Worm (Caenorhabditis elegans) whole organism, L4 larva: ENCODE results near the gene let-765.
A peak's percentile ranks its signal among the peaks of the same experiment; 100 is the strongest.

Experiments used
- F10B5.3 ChIP-seq: sonication (generic microtip); optimal IDR thresholded peaks from 2 replicates; lab custom pipeline; 2016; ENCODE audit warnings: mild to moderate bottlenecking, missing genetic modification characterization, missing compliant biosample characterization
- F49E8.2 ChIP-seq: sonication (generic microtip); optimal IDR thresholded peaks from 2 replicates; lab custom pipeline; 2016; ENCODE audit warnings: missing compliant biosample characterization, mild to moderate bottlenecking, missing genetic modification characterization, borderline replicate concordance
- T20F7.1 ChIP-seq: fragments of 200-800 bp; sonication (Bioruptor generic); optimal IDR thresholded peaks from 2 replicates; lab custom pipeline; 2018; ENCODE audit warnings: mild to moderate bottlenecking, missing genetic modification characterization, missing compliant biosample characterization
- T26A8.4 ChIP-seq: fragments of 200-800 bp; sonication (Bioruptor generic); IDR thresholded peaks from 2 replicates; pipeline ENCODE4 v1.3.6; 2022; ENCODE audit warnings: missing genetic modification characterization, missing compliant biosample characterization
- Y105C5A.15 ChIP-seq: fragments of 200-800 bp; sonication (Bioruptor generic); IDR thresholded peaks from 2 replicates; pipeline ENCODE4 v1.3.6; 2022; ENCODE audit warnings: missing genetic modification characterization, missing compliant biosample characterization
- Y48G9A.11 ChIP-seq: fragments of 200-800 bp; sonication (Bioruptor generic); IDR thresholded peaks from 2 replicates; pipeline ENCODE4 v1.3.6; 2022; ENCODE audit warnings: missing genetic modification reagents, missing genetic modification characterization, missing compliant biosample characterization
- ZK337.2 ChIP-seq: fragments of 200-800 bp; sonication (Bioruptor generic); IDR thresholded peaks from 2 replicates; pipeline ENCODE4 v1.3.6; 2022; ENCODE audit warnings: missing genetic modification reagents, missing genetic modification characterization, missing compliant biosample characterization
- aha-1 ChIP-seq: fragments of 150-350 bp; peaks from one replicate; lab custom pipeline; 2014; ENCODE audit warnings: missing biosample characterization, missing genetic modification characterization
- attf-4 ChIP-seq: sonication (generic microtip); optimal IDR thresholded peaks from 3 replicates; lab custom pipeline; 2017; ENCODE audit warnings: missing biosample characterization, missing genetic modification characterization
- ceh-82 ChIP-seq: sonication (generic microtip); optimal IDR thresholded peaks from 2 replicates; lab custom pipeline; 2017; ENCODE audit warnings: missing biosample characterization, missing genetic modification characterization
- daf-8 ChIP-seq: fragments of 200-800 bp; sonication (Bioruptor generic); IDR thresholded peaks from 2 replicates; pipeline ENCODE4 v1.3.6; 2022; ENCODE audit warnings: missing genetic modification characterization, missing compliant biosample characterization
- dmd-8 ChIP-seq: fragments of 200-800 bp; sonication (Bioruptor generic); IDR thresholded peaks from 2 replicates; pipeline ENCODE4 v1.3.6; 2022; ENCODE audit warnings: missing genetic modification characterization, missing compliant biosample characterization
- dve-1 ChIP-seq: sonication (generic microtip); optimal IDR thresholded peaks from 2 replicates; lab custom pipeline; 2017; ENCODE audit warnings: antibody characterized with exemption, mild to moderate bottlenecking, missing genetic modification characterization, missing compliant biosample characterization; ENCODE audit not compliant: insufficient read depth
- fkh-10 ChIP-seq: fragments of 150-350 bp; optimal IDR thresholded peaks from 2 replicates; lab custom pipeline; 2014; ENCODE audit warnings: missing biosample characterization, missing genetic modification reagents, missing genetic modification characterization
- hif-1 ChIP-seq, 2 experiments: sonication (generic microtip); optimal IDR thresholded peaks; 2 replicates each; lab custom pipeline; 2016 to 2017; ENCODE audit warnings: missing compliant biosample characterization in 2 of 2, missing genetic modification characterization in 2 of 2, missing genetic modification reagents in 2 of 2, missing genotype in 2 of 2, mild to moderate bottlenecking in 1 of 2
- hlh-30 ChIP-seq: sonication (generic microtip); optimal IDR thresholded peaks from 2 replicates; lab custom pipeline; 2017; ENCODE audit warnings: antibody characterized with exemption, mild to moderate bottlenecking, missing genetic modification characterization, missing compliant biosample characterization; ENCODE audit not compliant: insufficient read depth
- lin-38 ChIP-seq: fragments of 200-800 bp; sonication (Bioruptor generic); IDR thresholded peaks from 2 replicates; pipeline ENCODE4 v1.3.6; 2022; ENCODE audit warnings: missing genetic modification reagents, missing genetic modification characterization, missing compliant biosample characterization
- lir-3 ChIP-seq: sonication (generic microtip); optimal IDR thresholded peaks from 2 replicates; lab custom pipeline; 2016; ENCODE audit warnings: mild to moderate bottlenecking, missing genetic modification characterization, missing compliant biosample characterization
- lsy-2 ChIP-seq, 2 experiments: fragments of 150-350 bp in 1 of 2; sonication (generic microtip) in 1 of 2; optimal IDR thresholded peaks; 2 replicates each; lab custom pipeline; 2014 to 2017; ENCODE audit warnings: missing biosample characterization in 2 of 2, missing genetic modification characterization in 2 of 2
- mdl-1 ChIP-seq, 2 experiments: fragments of 150-350 bp in 1 of 2; sonication (generic microtip) in 1 of 2; optimal IDR thresholded peaks; 2 replicates each; lab custom pipeline; 2014 to 2017; ENCODE audit warnings: missing biosample characterization in 2 of 2, missing genetic modification characterization in 2 of 2
- mdt-29 ChIP-seq: fragments of 200-800 bp; sonication (Bioruptor generic); IDR thresholded peaks from 2 replicates; pipeline ENCODE4 v1.3.6; 2022; ENCODE audit warnings: missing genetic modification reagents, missing genetic modification characterization, missing compliant biosample characterization
- mep-1 ChIP-seq: fragments of 150-350 bp; sonication (generic microtip); optimal IDR thresholded peaks from 3 replicates; lab custom pipeline; 2014; ENCODE audit warnings: missing biosample characterization, missing genetic modification characterization
- mes-2 ChIP-seq: sonication (generic microtip); optimal IDR thresholded peaks from 2 replicates; lab custom pipeline; 2016; ENCODE audit warnings: missing genotype, mild to moderate bottlenecking, missing genetic modification characterization, missing compliant biosample characterization; ENCODE audit not compliant: poor library complexity, severe bottlenecking
- mxl-3 ChIP-seq: fragments of 200-800 bp; sonication (Bioruptor generic); optimal IDR thresholded peaks from 2 replicates; lab custom pipeline; 2018; ENCODE audit warnings: mild to moderate bottlenecking, missing genetic modification characterization, missing compliant biosample characterization
- nhr-10 ChIP-seq: fragments of 150-350 bp; optimal IDR thresholded peaks from 2 replicates; lab custom pipeline; 2014; ENCODE audit warnings: missing biosample characterization, missing genetic modification characterization
- nhr-28 ChIP-seq: fragments of 150-350 bp; optimal IDR thresholded peaks from 2 replicates; lab custom pipeline; 2014; ENCODE audit warnings: missing biosample characterization, missing genetic modification characterization
- nhr-42 ChIP-seq: fragments of 200-800 bp; sonication (Bioruptor generic); IDR thresholded peaks from 2 replicates; pipeline ENCODE4 v1.3.6; 2022; ENCODE audit warnings: missing genetic modification characterization, missing compliant biosample characterization
- nhr-48 ChIP-seq: sonication (generic microtip); optimal IDR thresholded peaks from 2 replicates; lab custom pipeline; 2016; ENCODE audit warnings: mild to moderate bottlenecking, missing genetic modification characterization, missing compliant biosample characterization
- nhr-6 ChIP-seq: fragments of 150-350 bp; optimal IDR thresholded peaks from 2 replicates; lab custom pipeline; 2014; ENCODE audit warnings: missing biosample characterization, missing genetic modification characterization
- pqm-1 ChIP-seq: sonication (generic microtip); optimal IDR thresholded peaks from 2 replicates; lab custom pipeline; 2017; ENCODE audit warnings: missing biosample characterization, missing genetic modification characterization
- skn-1 ChIP-seq: fragments of 150-350 bp; optimal IDR thresholded peaks from 2 replicates; lab custom pipeline; 2014; ENCODE audit warnings: missing biosample characterization, missing genetic modification characterization
- unc-39 ChIP-seq: sonication (generic microtip); optimal IDR thresholded peaks from 2 replicates; lab custom pipeline; 2017; ENCODE audit warnings: missing biosample characterization, missing genetic modification characterization
- unc-62 ChIP-seq, 3 experiments: fragments of 150-350 bp in 1 of 3; sonication (generic microtip); optimal IDR thresholded peaks in 2 of 3; peaks in 1 of 3; 1 replicate in 1 of 3; 2 replicates in 2 of 3; lab custom pipeline; 2014 to 2017; ENCODE audit warnings: missing biosample characterization in 3 of 3, missing genetic modification characterization in 3 of 3, missing genetic modification reagents in 3 of 3, missing genotype in 1 of 3
- zip-2 ChIP-seq: fragments of 150-350 bp; optimal IDR thresholded peaks from 2 replicates; lab custom pipeline; 2014; ENCODE audit warnings: missing biosample characterization, missing genetic modification characterization
- ztf-7 ChIP-seq: fragments of 150-350 bp; optimal IDR thresholded peaks from 2 replicates; lab custom pipeline; 2014; ENCODE audit warnings: missing biosample characterization, missing genetic modification characterization

let-765 gene

ce11 chrIII:6604317-6604716, 3.3 kb upstream of the let-765 start (continued):
- 0 out of 2 replicates have a peak, but pooled peaks have one; percentile 11 for TF ChIP-seq dmd-8
- no peak for TF ChIP-seq F10B5.3 (tag; lab: Kevin White, UChicago)
- TF ChIP-seq Y48G9A.11 (GFP tag; lab: Robert Waterston, UW), result no peak
- peak; percentile 58 for TF ChIP-seq mes-2
- peak in 1 of 2 experiments; percentile 19 for TF ChIP-seq lsy-2 (tag; optimal IDR thresholded peaks at IDR 0.05; lab: Kevin White, UChicago)
- TF ChIP-seq nhr-48 (tag; lab: Kevin White, UChicago), result no peak
- peak in 1 of 2 experiments; percentile 2 for TF ChIP-seq hif-1 (tag; optimal IDR thresholded peaks at IDR 0.05; lab: Kevin White, UChicago)
- peak; percentile 14 for TF ChIP-seq mep-1 (tag; lab: Kevin White, UChicago)
- peak; percentile 39 for TF ChIP-seq pqm-1 (tag; lab: Kevin White, UChicago)
- no peak for TF ChIP-seq nhr-42 (GFP tag; lab: Robert Waterston, UW)
- no peak for TF ChIP-seq lin-38 (GFP tag; lab: Robert Waterston, UW)

- TF ChIP-seq hlh-30 (peak; percentile 82), mdt-29 (GFP tag; lab: Robert Waterston, UW) (no peak), dve-1 (tag; lab: Kevin White, UChicago) (peak; percentile 26), F49E8.2 (tag; lab: Kevin White, UChicago) (no peak), ceh-82 (tag; lab: Kevin White, UChicago) (no peak), nhr-42 (GFP tag; lab: Robert Waterston, UW) (0 out of 2 replicates have a peak, but pooled peaks have one; percentile 28), ZK337.2 (GFP tag; lab: Robert Waterston, UW) (no peak), nhr-6 (tag; lab: Kevin White, UChicago) (peak; percentile 37)
- TF ChIP-seq, all 104 proteins: peak for 4
Observed at ce11 chrIII:6603185-6603584, 2.2 kb upstream of the let-765 start.

ce11 chrIII:6594069-6594468, 6.9 kb downstream of the let-765 start:
- TF ChIP-seq nhr-10 (tag; lab: Kevin White, UChicago) (no peak), aha-1 (tag; lab: Kevin White, UChicago) (peak; percentile 69), ztf-7 (no peak), unc-62 (GFP tag; optimal IDR thresholded peaks at IDR 0.05 in 1 of 2; lab: Kevin White, UChicago) (peak in 1 of 2 experiments; percentile 71), unc-62 (tag; optimal IDR thresholded peaks at IDR 0.05; lab: Kevin White, UChicago) (no peak)

ce11 chrIII:6592075-6592474, 8.9 kb downstream of the let-765 start, which contains the start of gene F20H11.1:
Gene F20H11.1 (minus strand): TSS chrIII:6592175.
- TF ChIP-seq T20F7.1 (GFP tag; lab: Kevin White, UChicago), result no peak
- TF ChIP-seq hlh-30, result no peak
- TF ChIP-seq attf-4 (tag; lab: Kevin White, UChicago), result no peak
- no peak for TF ChIP-seq lir-3 (tag; lab: Kevin White, UChicago)
- no peak for TF ChIP-seq nhr-28 (tag; lab: Kevin White, UChicago)
- no peak for TF ChIP-seq unc-39
- no peak for TF ChIP-seq mdl-1 (tag; optimal IDR thresholded peaks at IDR 0.05; lab: Kevin White, UChicago)
- TF ChIP-seq Y105C5A.15 (GFP tag; lab: Robert Waterston, UW), result no peak
- TF ChIP-seq daf-8, result no peak
- no peak for TF ChIP-seq nhr-48 (tag; lab: Kevin White, UChicago)
- TF ChIP-seq skn-1 (tag; lab: Kevin White, UChicago), result no peak
- TF ChIP-seq fkh-10, result no peak
- no peak for TF ChIP-seq T26A8.4
- no peak for TF ChIP-seq zip-2 (tag; lab: Kevin White, UChicago)
- TF ChIP-seq aha-1 (tag; lab: Kevin White, UChicago), result no peak
- TF ChIP-seq mxl-3, result no peak
- TF ChIP-seq, all 104 proteins: peak for 0
